Fruit fly (Drosophila melanogaster) whole organism, embryonic: ENCODE data around the gene Pde11.

Source experiments
- Bdp1 ChIP-seq: fragments of 200-800 bp; sonication (Bioruptor generic); optimal IDR thresholded peaks from 3 replicates; lab custom pipeline; 2016; ENCODE audit warnings: missing biosample characterization, missing genetic modification characterization
- Blimp-1 ChIP-seq: fragments of 200-800 bp; sonication (Bioruptor generic); optimal IDR thresholded peaks from 3 replicates; lab custom pipeline; 2018; ENCODE audit warnings: missing biosample characterization, missing genetic modification characterization, mild to moderate bottlenecking, moderate library complexity, missing genetic modification reagents
- CG10321 ChIP-seq: fragments of 200-800 bp; sonication (Bioruptor generic); IDR thresholded peaks from 2 replicates; pipeline ENCODE4 v1.3.6; 2022; ENCODE audit warnings: missing biosample characterization, missing genetic modification characterization
- CG10654 ChIP-seq: fragments of 200-800 bp; sonication (Bioruptor generic); optimal IDR thresholded peaks from 2 replicates; lab custom pipeline; 2016; ENCODE audit warnings: missing biosample characterization, missing genetic modification characterization
- CG10979 ChIP-seq: fragments of 200-800 bp; sonication (Bioruptor generic); optimal IDR thresholded peaks from 2 replicates; lab custom pipeline; 2018; ENCODE audit warnings: missing biosample characterization, mild to moderate bottlenecking, missing genetic modification characterization, moderate library complexity
- CG12071 ChIP-seq: fragments of 200-800 bp; sonication (Bioruptor generic); optimal IDR thresholded peaks from 3 replicates; lab custom pipeline; 2018; ENCODE audit warnings: missing biosample characterization, mild to moderate bottlenecking, missing genetic modification characterization
- CG12299 ChIP-seq: fragments of 200-800 bp; sonication (Bioruptor generic); optimal IDR thresholded peaks from 2 replicates; lab custom pipeline; 2018; ENCODE audit warnings: missing biosample characterization, mild to moderate bottlenecking, missing genetic modification characterization
- CG14014 ChIP-seq: fragments of 200-800 bp; sonication (Bioruptor generic); IDR thresholded peaks from 2 replicates; pipeline ENCODE4 v1.3.6; 2022; ENCODE audit warnings: missing biosample characterization, missing genetic modification characterization
- CG17359 ChIP-seq: fragments of 200-800 bp; sonication (Bioruptor generic); optimal IDR thresholded peaks from 3 replicates; lab custom pipeline; 2018; ENCODE audit warnings: missing biosample characterization, mild to moderate bottlenecking, missing genetic modification characterization, moderate library complexity
- CG17385 ChIP-seq: fragments of 200-800 bp; sonication (Bioruptor generic); optimal IDR thresholded peaks from 3 replicates; lab custom pipeline; 2018; ENCODE audit warnings: missing biosample characterization, mild to moderate bottlenecking, missing genetic modification characterization
- CG17829 ChIP-seq: fragments of 200-800 bp; optimal IDR thresholded peaks from 2 replicates; lab custom pipeline; 2019; ENCODE audit warnings: missing biosample characterization, mild to moderate bottlenecking, missing genetic modification characterization, moderate library complexity
- CG2129 ChIP-seq: fragments of 200-800 bp; sonication (Bioruptor generic); IDR thresholded peaks from 2 replicates; pipeline ENCODE4 v1.3.6; 2022; ENCODE audit warnings: missing biosample characterization, missing genetic modification characterization; ENCODE audit not compliant: partially characterized antibody
- CG31224 ChIP-seq: fragments of 200-800 bp; sonication (Bioruptor generic); IDR thresholded peaks from 2 replicates; pipeline ENCODE4 v1.3.6; 2022; ENCODE audit warnings: missing biosample characterization, missing genetic modification characterization
- CG31388 ChIP-seq: fragments of 200-800 bp; sonication (Bioruptor generic); optimal IDR thresholded peaks from 2 replicates; lab custom pipeline; 2016; ENCODE audit warnings: missing biosample characterization, missing genetic modification characterization
- CG3407 ChIP-seq: fragments of 200-800 bp; sonication (Bioruptor generic); optimal IDR thresholded peaks from 2 replicates; lab custom pipeline; 2018; ENCODE audit warnings: missing biosample characterization, mild to moderate bottlenecking, missing genetic modification characterization
- CG3838 ChIP-seq: fragments of 200-800 bp; sonication (Bioruptor generic); optimal IDR thresholded peaks from 3 replicates; lab custom pipeline; 2016; ENCODE audit warnings: missing biosample characterization, missing genetic modification characterization
- CG5245 ChIP-seq: fragments of 200-800 bp; sonication (Bioruptor generic); optimal IDR thresholded peaks from 3 replicates; lab custom pipeline; 2016; ENCODE audit warnings: missing biosample characterization, missing genetic modification characterization
- CG7372 ChIP-seq: fragments of 200-800 bp; sonication (Bioruptor generic); IDR thresholded peaks from 2 replicates; pipeline ENCODE4 v1.3.6; 2022; ENCODE audit warnings: missing biosample characterization, missing genetic modification characterization
- CG8290 ChIP-seq, 3 experiments: fragments of 200-800 bp; sonication (Bioruptor generic); optimal IDR thresholded peaks; 2 replicates each; lab custom pipeline; 2016 to 2019; ENCODE audit warnings: missing biosample characterization in 3 of 3, missing genetic modification characterization in 3 of 3, mild to moderate bottlenecking in 2 of 3, moderate library complexity in 1 of 3
- D ChIP-seq, 2 experiments: fragments of 200-800 bp in 1 of 2; fragments of >200 bp in 1 of 2; sonication (Bioruptor generic) in 1 of 2; optimal IDR thresholded peaks; 2 replicates in 1 of 2; 3 replicates in 1 of 2; lab custom pipeline; 2017; ENCODE audit warnings: mild to moderate bottlenecking in 1 of 2, missing biosample characterization in 1 of 2, missing genetic modification characterization in 1 of 2, missing genetic modification reagents in 1 of 2
- D19A ChIP-seq: fragments of 200-800 bp; optimal IDR thresholded peaks from 3 replicates; lab custom pipeline; 2019; ENCODE audit warnings: missing biosample characterization, mild to moderate bottlenecking, missing genetic modification characterization, moderate library complexity
- Dek ChIP-seq: fragments of 200-800 bp; sonication (Bioruptor generic); optimal IDR thresholded peaks from 3 replicates; lab custom pipeline; 2019; ENCODE audit warnings: missing biosample characterization, mild to moderate bottlenecking, missing genetic modification characterization, moderate library complexity
- Dip2 ChIP-seq: fragments of 200-800 bp; sonication (Bioruptor generic); IDR thresholded peaks from 2 replicates; pipeline ENCODE4 v1.3.6; 2022; ENCODE audit warnings: missing biosample characterization, missing genetic modification characterization
- Drgx ChIP-seq: fragments of 200-800 bp; sonication (Bioruptor generic); IDR thresholded peaks from 2 replicates; pipeline ENCODE4 v1.3.6; 2022; ENCODE audit warnings: missing biosample characterization, missing genetic modification characterization
- HLH4C ChIP-seq: fragments of 200-800 bp; sonication (Bioruptor generic); IDR thresholded peaks from 3 replicates; pipeline ENCODE4 v1.3.6; 2022; ENCODE audit warnings: missing biosample characterization, missing genetic modification characterization; ENCODE audit not compliant: partially characterized antibody
- HmgZ ChIP-seq: fragments of 200-800 bp; sonication (Bioruptor generic); optimal IDR thresholded peaks from 2 replicates; lab custom pipeline; 2018; ENCODE audit warnings: missing biosample characterization, mild to moderate bottlenecking, missing genetic modification characterization
- Hsf ChIP-seq: fragments of 200-800 bp; sonication (Bioruptor generic); optimal IDR thresholded peaks from 3 replicates; lab custom pipeline; 2016; ENCODE audit warnings: missing biosample characterization, missing genetic modification characterization
- Lpt ChIP-seq: fragments of >200 bp; optimal IDR thresholded peaks from 2 replicates; lab custom pipeline; 2018; ENCODE audit warnings: missing biosample characterization, missing genetic modification characterization
- Meics ChIP-seq: fragments of 200-800 bp; sonication (Bioruptor generic); optimal IDR thresholded peaks from 2 replicates; lab custom pipeline; 2017; ENCODE audit warnings: missing biosample characterization, mild to moderate bottlenecking, missing genetic modification characterization
- Mrtf ChIP-seq: fragments of 200-800 bp; sonication (Bioruptor generic); IDR thresholded peaks from 3 replicates; pipeline ENCODE4 v1.3.6; 2022; ENCODE audit warnings: missing biosample characterization, missing genetic modification characterization
- Six4 ChIP-seq: fragments of 200-800 bp; sonication (Bioruptor generic); optimal IDR thresholded peaks from 2 replicates; lab custom pipeline; 2016; ENCODE audit warnings: missing biosample characterization, missing genetic modification characterization
- Xbp1 ChIP-seq: fragments of 200-800 bp; sonication (Bioruptor generic); optimal IDR thresholded peaks from 3 replicates; lab custom pipeline; 2016; ENCODE audit warnings: missing biosample characterization, mild to moderate bottlenecking, missing genetic modification characterization
- YL-1 ChIP-seq: fragments of 200-800 bp; sonication (Bioruptor generic); optimal IDR thresholded peaks from 3 replicates; lab custom pipeline; 2017; ENCODE audit warnings: missing biosample characterization, mild to moderate bottlenecking, missing genetic modification characterization
- croc ChIP-seq: fragments of 200-800 bp; sonication (Bioruptor generic); conservative IDR thresholded peaks from 3 replicates; pipeline ENCODE4 v1.3.6; 2022; ENCODE audit warnings: missing biosample characterization, missing genetic modification characterization
- dmrt11E ChIP-seq: fragments of 200-800 bp; sonication (Bioruptor generic); optimal IDR thresholded peaks from 3 replicates; lab custom pipeline; 2018; ENCODE audit warnings: missing biosample characterization, mild to moderate bottlenecking, missing genetic modification characterization, moderate library complexity
- ems ChIP-seq: fragments of 200-800 bp; sonication (Bioruptor generic); optimal IDR thresholded peaks from 3 replicates; lab custom pipeline; 2016; ENCODE audit warnings: missing biosample characterization, missing genetic modification characterization
- ewg ChIP-seq: fragments of 200-800 bp; sonication (Bioruptor generic); optimal IDR thresholded peaks from 3 replicates; lab custom pipeline; 2017; ENCODE audit warnings: mild to moderate bottlenecking, missing biosample characterization, missing genetic modification reagents, missing genetic modification characterization
- fd96Cb ChIP-seq: fragments of 200-800 bp; sonication (Bioruptor generic); optimal IDR thresholded peaks from 2 replicates; lab custom pipeline; 2018; ENCODE audit warnings: missing biosample characterization, mild to moderate bottlenecking, missing genetic modification characterization, moderate library complexity
- hb ChIP-seq: fragments of 200-800 bp; sonication (Bioruptor generic); IDR thresholded peaks from 3 replicates; pipeline ENCODE4 v1.3.6; 2022; ENCODE audit warnings: missing biosample characterization, missing genetic modification characterization; ENCODE audit not compliant: partially characterized antibody
- kni ChIP-seq: fragments of 200-800 bp; sonication (Bioruptor generic); optimal IDR thresholded peaks from 3 replicates; lab custom pipeline; 2017; ENCODE audit warnings: mild to moderate bottlenecking, missing biosample characterization, missing genetic modification reagents, missing genetic modification characterization
- nerfin-1 ChIP-seq: fragments of 200-800 bp; sonication (Bioruptor generic); optimal IDR thresholded peaks from 3 replicates; lab custom pipeline; 2019; ENCODE audit warnings: missing biosample characterization, mild to moderate bottlenecking, missing genetic modification characterization, moderate library complexity
- otp ChIP-seq: fragments of 200-800 bp; sonication (Bioruptor generic); IDR thresholded peaks from 3 replicates; pipeline ENCODE4, ENCODE4 v1.3.6; 2022; ENCODE audit warnings: missing biosample characterization, missing genetic modification characterization
- pan ChIP-seq, 4 experiments: fragments of >200 bp in 3 of 4; fragments of 200-800 bp in 1 of 4; sonication (Bioruptor generic) in 1 of 4; optimal IDR thresholded peaks in 3 of 4; IDR thresholded peaks in 1 of 4; 2 replicates each; pipeline versions ENCODE4 v1.3.6 to Lab custom; 2017 to 2022; ENCODE audit warnings: missing biosample characterization in 2 of 4, missing genetic modification characterization in 2 of 4, mixed read lengths in 1 of 4
- psq ChIP-seq: fragments of 200-800 bp; sonication (Bioruptor generic); optimal IDR thresholded peaks from 2 replicates; lab custom pipeline; 2017; ENCODE audit warnings: missing biosample characterization, missing genetic modification characterization
- slp2 ChIP-seq: fragments of 200-800 bp; sonication (Bioruptor generic); optimal IDR thresholded peaks from 2 replicates; lab custom pipeline; 2016; ENCODE audit warnings: missing biosample characterization, missing genetic modification characterization
- sr ChIP-seq: fragments of 200-800 bp; sonication (Bioruptor generic); IDR thresholded peaks from 3 replicates; pipeline ENCODE4 v1.3.6; 2022; ENCODE audit warnings: missing biosample characterization, missing genetic modification characterization
- z ChIP-seq: fragments of 200-800 bp; sonication (Bioruptor generic); IDR thresholded peaks from 3 replicates; pipeline ENCODE4 v1.3.6; 2022; ENCODE audit warnings: missing biosample characterization, missing genetic modification characterization

The Pde11 gene

DNA sequence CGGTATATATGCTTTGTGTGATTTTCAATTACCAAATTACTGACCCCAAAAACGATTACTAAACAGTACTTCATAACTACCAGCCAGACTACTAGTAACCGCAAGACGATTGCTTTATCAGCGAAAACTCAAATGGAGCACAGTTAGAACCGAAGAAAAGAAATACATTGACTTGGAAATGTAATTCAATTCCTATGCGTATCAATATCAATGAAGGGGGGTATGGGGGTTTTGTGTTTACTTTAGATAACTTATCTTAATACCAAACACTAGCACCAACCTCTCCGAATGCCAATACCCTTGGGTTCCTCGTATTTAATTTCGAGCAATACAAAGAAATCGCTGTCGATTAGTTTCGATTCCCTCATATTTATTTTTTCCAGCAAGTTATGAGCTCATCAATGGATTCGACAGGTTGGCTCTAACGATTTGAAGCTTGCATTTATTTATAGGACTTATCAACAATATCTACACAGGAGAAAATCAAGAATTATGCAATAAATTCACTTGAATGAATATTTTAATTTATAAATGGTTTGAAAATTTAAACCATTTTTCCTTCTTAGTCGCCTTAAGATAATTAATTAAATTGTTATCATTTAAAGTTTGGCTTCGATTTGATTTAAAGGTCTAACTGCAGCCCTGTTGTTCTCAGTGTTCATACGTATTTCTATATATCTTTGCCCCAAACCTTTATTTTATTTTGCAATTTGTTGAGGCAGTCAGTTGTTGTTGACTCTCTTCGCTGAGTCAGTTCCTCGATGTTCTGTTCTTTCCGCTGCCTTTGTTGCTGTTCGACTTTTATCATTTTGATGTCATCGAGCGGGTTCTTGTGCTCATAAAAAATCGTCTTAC lies 31.4 kb upstream of the Pde11 start (continued):
- TF ChIP-seq CG17359 = peak; percentile 83
- TF ChIP-seq CG12299 (tag; lab: Kevin White, UChicago) = peak; percentile 63
- peak; percentile 71 for TF ChIP-seq CG5245 (GFP tag; lab: Kevin White, UChicago)
- peak; percentile 46 for TF ChIP-seq Bdp1
- no peak for TF ChIP-seq CG31388
- peak; percentile 42; the same call in 1 of the 2 replicates for TF ChIP-seq Drgx (GFP tag; lab: Robert Waterston, UW)
- peak; percentile 19; the same call in 1 of the 2 replicates for TF ChIP-seq CG10321 (GFP tag; lab: Robert Waterston, UW)
- peak; percentile 10 for TF ChIP-seq YL-1 (GFP tag; lab: Kevin White, UChicago)
- TF ChIP-seq HmgZ (tag; lab: Kevin White, UChicago) = peak; percentile 58
- no peak for TF ChIP-seq CG2129
- TF ChIP-seq CG10979 (tag; lab: Kevin White, UChicago) = peak; percentile 83
- peak; percentile 65 for TF ChIP-seq nerfin-1 (tag; lab: Kevin White, UChicago)
- TF ChIP-seq z (GFP tag; lab: Robert Waterston, UW) = no peak
- peak; percentile 60 for TF ChIP-seq CG12071
- peak; percentile 11 for TF ChIP-seq CG3838 (GFP tag; lab: Kevin White, UChicago)
- TF ChIP-seq CG10654 (GFP tag; lab: Kevin White, UChicago) = peak; percentile 58
- no peak for TF ChIP-seq sr (GFP tag; lab: Robert Waterston, UW)
- TF ChIP-seq CG31224 = peak; percentile 75
- peak; percentile 80 for TF ChIP-seq CG17829
- TF ChIP-seq hb = no peak
- peak; percentile 83 for TF ChIP-seq Blimp-1 (GFP tag; lab: Kevin White, UChicago)
- TF ChIP-seq CG8290 (GFP tag; optimal IDR thresholded peaks at IDR 0.05; lab: Kevin White, UChicago) = no peak
- TF ChIP-seq CG8290 (tag; optimal IDR thresholded peaks at IDR 0.05; lab: Kevin White, UChicago) = peak in 1 of 2 experiments; percentile 31
- TF ChIP-seq HLH4C = no peak
- TF ChIP-seq dmrt11E (tag; lab: Kevin White, UChicago) = peak; percentile 66
- peak; percentile 77 for TF ChIP-seq CG17385 (GFP tag; lab: Kevin White, UChicago)
- TF ChIP-seq D (optimal IDR thresholded peaks at IDR 0.05; lab: Kevin White, UChicago) = no peak
- TF ChIP-seq D (GFP tag; optimal IDR thresholded peaks at IDR 0.05; lab: Kevin White, UChicago) = peak; percentile 70
- peak; percentile 70 for TF ChIP-seq Mrtf (GFP tag; lab: Robert Waterston, UW)
- peak; percentile 52 for TF ChIP-seq CG3407 (GFP tag; lab: Kevin White, UChicago)
- peak; percentile 75 for TF ChIP-seq fd96Cb (tag; lab: Kevin White, UChicago)
- peak; percentile 21 for TF ChIP-seq psq (GFP tag; lab: Kevin White, UChicago)
- 0 out of 3 replicates have a peak, but pooled peaks have one; percentile 26 for TF ChIP-seq otp (GFP tag; lab: Robert Waterston, UW)
- no peak for TF ChIP-seq slp2 (GFP tag; lab: Kevin White, UChicago)
- TF ChIP-seq pan (optimal IDR thresholded peaks at IDR 0.05; lab: Kevin White, UChicago) = no peak
- peak in 1 of 2 experiments; percentile 68 for TF ChIP-seq pan (GFP tag; optimal IDR thresholded peaks at IDR 0.05 in 1 of 2, IDR thresholded peaks at IDR 0.05 in 1 of 2)
- TF ChIP-seq CG7372 = peak; percentile 75
- no peak for TF ChIP-seq kni (GFP tag; lab: Kevin White, UChicago)
- peak; percentile 43 for TF ChIP-seq ems (GFP tag; lab: Kevin White, UChicago)
- TF ChIP-seq Six4 = peak; percentile 58
- peak; percentile 76 for TF ChIP-seq Dek (tag; lab: Kevin White, UChicago)
- TF ChIP-seq Hsf = peak; percentile 62
- peak; percentile 79 for TF ChIP-seq Xbp1 (GFP tag; lab: Kevin White, UChicago)
- TF ChIP-seq croc = peak; percentile 44; the same call in 2 of the 3 replicates
- TF ChIP-seq CG14014 (GFP tag; lab: Robert Waterston, UW) = peak; percentile 82
- peak; percentile 85 for TF ChIP-seq Meics (GFP tag; lab: Kevin White, UChicago)
- no peak for TF ChIP-seq Dip2 (GFP tag; lab: Robert Waterston, UW)
- TF ChIP-seq D19A (tag; lab: Kevin White, UChicago) = peak; percentile 76
- TF ChIP-seq ewg (GFP tag; lab: Kevin White, UChicago) = peak; percentile 45
- no peak for TF ChIP-seq Lpt
